Worm (Caenorhabditis elegans) whole organism, L4 larva: ENCODE data around the gene C05D9.7.

Experiments
- ceh-44 ChIP-seq: fragments of 200-800 bp; sonication (Bioruptor generic); IDR thresholded peaks from 2 replicates; pipeline ENCODE4 v1.3.6; 2022; ENCODE audit warnings: missing genetic modification reagents, missing genetic modification characterization, missing compliant biosample characterization
- nhr-10 ChIP-seq: fragments of 150-350 bp; optimal IDR thresholded peaks from 2 replicates; lab custom pipeline; 2014; ENCODE audit warnings: missing biosample characterization, missing genetic modification characterization
- pha-4 ChIP-seq, 2 experiments: fragments of 150-350 bp in 1 of 2; fragments of 200-800 bp in 1 of 2; sonication (Bioruptor generic) in 1 of 2; IDR thresholded peaks in 1 of 2; optimal IDR thresholded peaks in 1 of 2; 2 replicates each; pipeline versions ENCODE4 v1.3.6 to Lab custom; 2014 to 2022; ENCODE audit warnings: missing genetic modification characterization in 2 of 2, missing genetic modification reagents in 2 of 2, missing biosample characterization in 1 of 2, missing compliant biosample characterization in 1 of 2

- TF ChIP-seq pha-4 (GFP tag; IDR thresholded peaks at IDR 0.05; lab: Robert Waterston, UW) (no peak), pha-4 (tag; optimal IDR thresholded peaks at IDR 0.05; lab: Kevin White, UChicago) (no peak), nhr-10 (no peak), ceh-44 (GFP tag; lab: Robert Waterston, UW) (no peak)
These were observed 15.4 kb downstream of the C05D9.7 start, which contains the start of gene ife-4 for ce11 chrX:1103702-1104262.
